Worm (Caenorhabditis elegans): ENCODE measurements around the gene hmgs-1.

hmgs-1 gene

DNA sequence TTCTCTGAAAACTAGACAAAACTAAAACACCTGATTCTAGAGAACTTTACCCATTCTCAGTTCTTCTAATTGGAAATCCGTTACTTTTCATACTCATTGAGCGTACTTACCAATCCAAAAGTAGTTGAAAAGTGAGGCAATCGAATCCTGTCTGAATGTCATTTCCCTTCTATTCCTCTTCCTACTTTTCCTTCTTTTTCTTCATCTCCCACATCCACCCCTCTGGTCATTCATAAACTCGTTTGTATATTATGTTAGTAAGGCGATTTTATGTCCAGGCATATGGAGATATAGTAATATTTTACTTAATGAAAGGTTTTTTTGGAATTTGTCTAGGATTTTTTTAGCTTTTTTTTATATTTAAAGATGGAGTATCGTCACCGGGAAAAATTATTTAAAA is 23.9 kb upstream of the hmgs-1 start:
- TF ChIP-seq ces-1 (GFP tag; optimal IDR thresholded peaks at IDR 0.05) (peak; percentile 78), unc-120 (tag; optimal IDR thresholded peaks at IDR 0.05; ENCODE audit: poor library complexity, severe bottlenecking) (no peak)

ce11 chrV:5705510-5705909 is 21.1 kb upstream of the hmgs-1 start, which contains the start of gene peli-1:
Gene peli-1, plus strand, starts transcription at chrV:5705810.
- TF ChIP-seq nhr-12 (tag; optimal IDR thresholded peaks at IDR 0.05): no peak
- no peak for TF ChIP-seq lin-13 (tag; optimal IDR thresholded peaks at IDR 0.05)
- TF ChIP-seq zip-8 (tag; optimal IDR thresholded peaks at IDR 0.05): no peak
- TF ChIP-seq pha-4 (tag; optimal IDR thresholded peaks at IDR 0.05): no peak
- TF ChIP-seq ceh-83 (GFP tag; optimal IDR thresholded peaks at IDR 0.05): no peak
- TF ChIP-seq mep-1 (tag; optimal IDR thresholded peaks at IDR 0.05): no peak
- TF ChIP-seq flh-1 (GFP tag; optimal IDR thresholded peaks at IDR 0.05): no peak
- no peak for TF ChIP-seq lin-32 (GFP tag; optimal IDR thresholded peaks at IDR 0.05)
- TF ChIP-seq nhr-2 (tag; optimal IDR thresholded peaks at IDR 0.05): no peak
- TF ChIP-seq ces-1 (GFP tag; optimal IDR thresholded peaks at IDR 0.05): no peak

- TF ChIP-seq unc-39 (tag; optimal IDR thresholded peaks at IDR 0.05) (no peak), ztf-11 (tag; optimal IDR thresholded peaks at IDR 0.05) (no peak), ham-2 (GFP tag; optimal IDR thresholded peaks at IDR 0.05) (no peak), unc-62 (GFP tag; optimal IDR thresholded peaks at IDR 0.05) (no peak), ceh-83 (GFP tag; optimal IDR thresholded peaks at IDR 0.05) (no peak), lin-32 (GFP tag; optimal IDR thresholded peaks at IDR 0.05) (no peak), lin-13 (tag; optimal IDR thresholded peaks at IDR 0.05) (no peak), hlh-1 (tag; optimal IDR thresholded peaks at IDR 0.05) (no peak), bed-3 (GFP tag; optimal IDR thresholded peaks at IDR 0.05) (no peak), ceh-43 (GFP tag; optimal IDR thresholded peaks at IDR 0.05) (no peak), elt-3 (tag; optimal IDR thresholded peaks at IDR 0.05) (no peak)
Observed at ce11 chrV:5704467-5704866, 20.1 kb upstream of the hmgs-1 start.

ce11 chrV:5701106-5701505 is 16.7 kb upstream of the hmgs-1 start:
- TF ChIP-seq unc-39 (tag; optimal IDR thresholded peaks at IDR 0.05) (no peak), sptf-1 (tag; optimal IDR thresholded peaks at IDR 0.05) (no peak), unc-120 (tag; optimal IDR thresholded peaks at IDR 0.05; ENCODE audit: poor library complexity, severe bottlenecking) (no peak), lin-32 (GFP tag; optimal IDR thresholded peaks at IDR 0.05) (no peak), mep-1 (tag; optimal IDR thresholded peaks at IDR 0.05) (no peak), ces-1 (GFP tag; optimal IDR thresholded peaks at IDR 0.05) (no peak), blmp-1 (tag; optimal IDR thresholded peaks at IDR 0.05) (no peak), hlh-1 (tag; optimal IDR thresholded peaks at IDR 0.05) (no peak), tbx-8 (GFP tag; optimal IDR thresholded peaks at IDR 0.05) (no peak), mls-2 (tag; optimal IDR thresholded peaks at IDR 0.05) (no peak), snpc-4 (tag; optimal IDR thresholded peaks at IDR 0.05) (no peak), flh-1 (GFP tag; optimal IDR thresholded peaks at IDR 0.05) (no peak), cnd-1 (tag; optimal IDR thresholded peaks at IDR 0.05) (no peak), zip-8 (tag; optimal IDR thresholded peaks at IDR 0.05) (no peak), ceh-43 (GFP tag; optimal IDR thresholded peaks at IDR 0.05) (no peak)

DNA sequence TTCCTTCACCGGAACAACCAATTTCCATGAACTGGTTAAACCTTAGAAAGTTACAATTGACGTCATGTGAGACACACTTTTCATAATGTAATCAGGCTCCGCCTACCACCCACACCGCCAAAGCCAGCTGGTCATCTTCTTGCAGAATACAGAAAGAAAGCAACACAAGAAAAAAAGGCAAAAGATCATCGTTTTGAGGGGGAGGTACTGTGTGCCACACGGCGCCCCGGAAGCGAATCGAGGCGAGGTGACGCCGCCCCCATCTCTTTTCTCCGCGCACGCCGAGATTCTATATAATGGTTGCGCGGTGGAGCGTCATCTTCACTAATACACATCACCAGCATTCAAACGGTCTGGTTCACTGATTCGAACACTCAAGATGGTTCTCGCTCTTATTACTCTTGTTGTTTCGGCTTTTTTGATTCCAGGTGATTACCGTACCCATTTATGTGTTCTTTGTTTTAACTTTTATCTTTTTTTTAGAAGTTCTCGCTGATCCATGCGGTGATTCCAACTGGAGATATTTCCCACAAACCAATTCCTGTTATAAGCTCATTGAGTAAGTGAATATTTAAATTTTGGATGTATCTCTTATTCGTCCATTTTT is 15.5 kb upstream of the hmgs-1 start, which contains the start of gene clec-1:
TSS of gene clec-1 (plus strand) at position 320 of the 607 bp plus-strand sequence.
- TF ChIP-seq nhr-76 (tag; optimal IDR thresholded peaks at IDR 0.05) (no peak), nhr-12 (tag; optimal IDR thresholded peaks at IDR 0.05) (no peak), mep-1 (tag; optimal IDR thresholded peaks at IDR 0.05) (no peak)

DNA sequence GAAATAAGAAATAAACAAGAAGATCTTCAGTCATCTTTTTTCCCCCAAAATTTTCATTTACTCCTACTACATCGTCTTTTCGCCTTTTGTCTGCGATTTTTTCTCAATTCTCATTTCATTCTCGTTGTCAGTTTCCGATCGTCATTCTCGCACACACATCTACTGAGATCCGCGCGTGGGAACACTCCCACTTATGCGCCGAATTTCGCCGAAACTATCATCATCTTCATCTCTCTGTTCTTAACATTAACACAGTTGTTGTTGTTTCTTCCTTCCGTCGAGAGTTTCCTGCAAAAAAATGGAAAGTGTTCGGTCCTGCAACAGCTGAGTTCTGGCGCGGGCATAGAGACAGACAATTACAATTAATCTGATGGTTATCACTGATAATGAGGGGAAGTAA is 13.2 kb upstream of the hmgs-1 start:
- no peak for TF ChIP-seq blmp-1 (tag; optimal IDR thresholded peaks at IDR 0.05)
- TF ChIP-seq unc-39 (tag; optimal IDR thresholded peaks at IDR 0.05): no peak
- TF ChIP-seq bed-3 (GFP tag; optimal IDR thresholded peaks at IDR 0.05): no peak
- TF ChIP-seq nhr-2 (tag; optimal IDR thresholded peaks at IDR 0.05): no peak
- no peak for TF ChIP-seq ceh-39 (tag; optimal IDR thresholded peaks at IDR 0.05)
- TF ChIP-seq cnd-1 (tag; optimal IDR thresholded peaks at IDR 0.05): no peak
- TF ChIP-seq lin-32 (GFP tag; optimal IDR thresholded peaks at IDR 0.05): no peak
- TF ChIP-seq nhr-76 (tag; optimal IDR thresholded peaks at IDR 0.05): no peak
- TF ChIP-seq elt-3 (tag; optimal IDR thresholded peaks at IDR 0.05): no peak
- no peak for TF ChIP-seq ham-2 (GFP tag; optimal IDR thresholded peaks at IDR 0.05)
- TF ChIP-seq elt-1 (tag; optimal IDR thresholded peaks at IDR 0.05; ENCODE audit: borderline replicate concordance, insufficient read depth): no peak
- TF ChIP-seq lin-13 (tag; optimal IDR thresholded peaks at IDR 0.05): no peak
- TF ChIP-seq sem-2 (GFP tag; optimal IDR thresholded peaks at IDR 0.05): no peak
- TF ChIP-seq pha-4 (tag; optimal IDR thresholded peaks at IDR 0.05): no peak
